Worm (Caenorhabditis elegans) whole organism, mixed stage, embryonic: Measurements from ENCODE around the gene C17H11.5.

Experiments used
- M03D4.4 ChIP-seq: sonication (generic microtip); optimal IDR thresholded peaks from 2 replicates; lab custom pipeline; 2017; ENCODE audit warnings: mild to moderate bottlenecking, missing genetic modification characterization, missing compliant biosample characterization
- bed-3 ChIP-seq: fragments of 200-800 bp; sonication (Bioruptor generic); optimal IDR thresholded peaks from 3 replicates; lab custom pipeline; 2018; ENCODE audit warnings: mild to moderate bottlenecking, missing genetic modification characterization, moderate library complexity, missing compliant biosample characterization
- blmp-1 ChIP-seq: fragments of 150-350 bp; optimal IDR thresholded peaks from 2 replicates; lab custom pipeline; 2014; ENCODE audit warnings: missing biosample characterization, missing genetic modification characterization
- ceh-39 ChIP-seq: fragments of 150-350 bp; optimal IDR thresholded peaks from 2 replicates; lab custom pipeline; 2014; ENCODE audit warnings: missing biosample characterization, missing genetic modification characterization
- ceh-43 ChIP-seq: fragments of 200-800 bp; sonication (Bioruptor generic); optimal IDR thresholded peaks from 2 replicates; lab custom pipeline; 2018; ENCODE audit warnings: mild to moderate bottlenecking, missing genetic modification characterization, moderate library complexity, missing compliant biosample characterization
- ceh-83 ChIP-seq: fragments of 200-800 bp; sonication (Bioruptor generic); optimal IDR thresholded peaks from 2 replicates; lab custom pipeline; 2018; ENCODE audit warnings: mild to moderate bottlenecking, missing genetic modification characterization, missing compliant biosample characterization
- ces-1 ChIP-seq: fragments of 150-350 bp; optimal IDR thresholded peaks from 2 replicates; lab custom pipeline; 2014; ENCODE audit warnings: missing biosample characterization, missing genetic modification reagents, missing genetic modification characterization
- cnd-1 ChIP-seq: fragments of 200-800 bp; sonication (Bioruptor generic); optimal IDR thresholded peaks from 2 replicates; lab custom pipeline; 2018; ENCODE audit warnings: mild to moderate bottlenecking, missing genetic modification characterization, missing compliant biosample characterization
- drap-1 ChIP-seq: fragments of 200-800 bp; sonication (Bioruptor generic); optimal IDR thresholded peaks from 3 replicates; lab custom pipeline; 2018; ENCODE audit warnings: mild to moderate bottlenecking, missing genetic modification characterization, missing compliant biosample characterization
- elt-1 ChIP-seq: sonication (generic microtip); optimal IDR thresholded peaks from 2 replicates; lab custom pipeline; 2017; ENCODE audit warnings: missing genetic modification characterization, mild to moderate bottlenecking, missing compliant biosample characterization, antibody characterized with exemption, moderate library complexity, borderline replicate concordance; ENCODE audit not compliant: insufficient read depth
- elt-3 ChIP-seq: fragments of 150-350 bp; optimal IDR thresholded peaks from 2 replicates; lab custom pipeline; 2014; ENCODE audit warnings: missing biosample characterization, missing genetic modification characterization
- flh-1 ChIP-seq: fragments of 200-800 bp; sonication (Bioruptor generic); optimal IDR thresholded peaks from 2 replicates; lab custom pipeline; 2018; ENCODE audit warnings: mild to moderate bottlenecking, missing genetic modification characterization, moderate library complexity, missing compliant biosample characterization
- ham-2 ChIP-seq: fragments of 200-800 bp; sonication (Bioruptor generic); optimal IDR thresholded peaks from 2 replicates; lab custom pipeline; 2018; ENCODE audit warnings: mild to moderate bottlenecking, missing genetic modification characterization, missing compliant biosample characterization
- hlh-1 ChIP-seq: fragments of 150-350 bp; optimal IDR thresholded peaks from 2 replicates; lab custom pipeline; 2014; ENCODE audit warnings: missing biosample characterization, missing genetic modification reagents, missing genetic modification characterization
- lin-13 ChIP-seq: fragments of 150-350 bp; optimal IDR thresholded peaks from 2 replicates; lab custom pipeline; 2014; ENCODE audit warnings: missing biosample characterization, missing genetic modification characterization
- lin-32 ChIP-seq: fragments of 200-800 bp; sonication (Bioruptor generic); optimal IDR thresholded peaks from 2 replicates; lab custom pipeline; 2018; ENCODE audit warnings: mild to moderate bottlenecking, missing genetic modification characterization, missing compliant biosample characterization
- lsy-2 ChIP-seq: fragments of 150-350 bp; optimal IDR thresholded peaks from 2 replicates; lab custom pipeline; 2014; ENCODE audit warnings: missing biosample characterization, missing genetic modification characterization
- mab-5 ChIP-seq: fragments of 150-350 bp; optimal IDR thresholded peaks from 2 replicates; lab custom pipeline; 2014; ENCODE audit warnings: missing biosample characterization, missing genetic modification characterization
- mep-1 ChIP-seq: fragments of 150-350 bp; optimal IDR thresholded peaks from 2 replicates; lab custom pipeline; 2017; ENCODE audit warnings: missing biosample characterization, missing genetic modification reagents, missing genetic modification characterization, inconsistent platforms
- mls-2 ChIP-seq: sonication (generic microtip); optimal IDR thresholded peaks from 2 replicates; lab custom pipeline; 2016; ENCODE audit warnings: mild to moderate bottlenecking, missing genetic modification characterization, moderate library complexity, missing compliant biosample characterization
- nhr-12 ChIP-seq: fragments of 150-350 bp; optimal IDR thresholded peaks from 2 replicates; lab custom pipeline; 2014; ENCODE audit warnings: missing biosample characterization, missing genetic modification characterization
- nhr-2 ChIP-seq: fragments of 150-350 bp; optimal IDR thresholded peaks from 2 replicates; lab custom pipeline; 2014; ENCODE audit warnings: missing biosample characterization, missing genetic modification characterization
- nhr-237 ChIP-seq: fragments of 150-350 bp; optimal IDR thresholded peaks from 2 replicates; lab custom pipeline; 2014; ENCODE audit warnings: missing biosample characterization, missing genetic modification characterization
- nhr-28 ChIP-seq: fragments of 150-350 bp; optimal IDR thresholded peaks from 2 replicates; lab custom pipeline; 2014; ENCODE audit warnings: missing biosample characterization, missing genetic modification characterization
- nhr-76 ChIP-seq: sonication (generic microtip); optimal IDR thresholded peaks from 2 replicates; lab custom pipeline; 2017; ENCODE audit warnings: missing biosample characterization, missing genetic modification characterization
- pha-4 ChIP-seq: fragments of 150-350 bp; optimal IDR thresholded peaks from 2 replicates; lab custom pipeline; 2018; ENCODE audit warnings: missing biosample characterization, missing genetic modification reagents, missing genetic modification characterization
- sem-2 ChIP-seq: fragments of 200-800 bp; sonication (Bioruptor generic); optimal IDR thresholded peaks from 2 replicates; lab custom pipeline; 2018; ENCODE audit warnings: mild to moderate bottlenecking, missing genetic modification characterization, missing compliant biosample characterization
- snpc-4 ChIP-seq: fragments of 150-350 bp; optimal IDR thresholded peaks from 2 replicates; lab custom pipeline; 2014; ENCODE audit warnings: missing biosample characterization, missing genetic modification characterization
- sptf-1 ChIP-seq: sonication (generic microtip); optimal IDR thresholded peaks from 2 replicates; lab custom pipeline; 2017; ENCODE audit warnings: mild to moderate bottlenecking, missing genetic modification characterization, moderate library complexity, missing compliant biosample characterization
- tbx-8 ChIP-seq: fragments of 200-800 bp; sonication (Bioruptor generic); optimal IDR thresholded peaks from 2 replicates; lab custom pipeline; 2018; ENCODE audit warnings: mild to moderate bottlenecking, missing genetic modification characterization, moderate library complexity, missing compliant biosample characterization
- unc-120 ChIP-seq: sonication (generic microtip); optimal IDR thresholded peaks from 2 replicates; lab custom pipeline; 2017; ENCODE audit warnings: missing genetic modification characterization, missing compliant biosample characterization; ENCODE audit not compliant: poor library complexity, severe bottlenecking
- unc-39 ChIP-seq: fragments of 150-350 bp; optimal IDR thresholded peaks from 2 replicates; lab custom pipeline; 2014; ENCODE audit warnings: missing biosample characterization, missing genetic modification characterization
- unc-62 ChIP-seq: fragments of 150-350 bp; optimal IDR thresholded peaks from 2 replicates; lab custom pipeline; 2014; ENCODE audit warnings: missing biosample characterization, missing genetic modification reagents, missing genetic modification characterization
- zip-8 ChIP-seq: fragments of 150-350 bp; optimal IDR thresholded peaks from 2 replicates; lab custom pipeline; 2014; ENCODE audit warnings: missing biosample characterization, missing genetic modification characterization
- ztf-11 ChIP-seq: fragments of 150-350 bp; optimal IDR thresholded peaks from 2 replicates; lab custom pipeline; 2014; ENCODE audit warnings: missing biosample characterization, missing genetic modification characterization

The C17H11.5 gene

ce11 chrX:8157132-8157531 is 27.8 kb downstream of the C17H11.5 start:
- TF ChIP-seq unc-62 (GFP tag; lab: Kevin White, UChicago) (peak; percentile 30), mls-2 (no peak), nhr-76 (tag; lab: Kevin White, UChicago) (no peak), nhr-28 (no peak), ham-2 (GFP tag; lab: Kevin White, UChicago) (peak; percentile 60), elt-1 (tag; lab: Kevin White, UChicago) (no peak), lin-32 (peak; percentile 38), lin-13 (peak; percentile 95), sptf-1 (peak; percentile 58), hlh-1 (peak; percentile 1), cnd-1 (peak; percentile 56), zip-8 (no peak), ceh-39 (peak; percentile 68), M03D4.4 (tag; lab: Kevin White, UChicago) (no peak), flh-1 (no peak), lsy-2 (tag; lab: Kevin White, UChicago) (peak; percentile 45), pha-4 (tag; lab: Kevin White, UChicago) (peak; percentile 46), nhr-2 (tag; lab: Kevin White, UChicago) (peak; percentile 12), nhr-12 (tag; lab: Kevin White, UChicago) (no peak), drap-1 (GFP tag; lab: Kevin White, UChicago) (no peak), nhr-237 (tag; lab: Kevin White, UChicago) (no peak), ztf-11 (peak; percentile 91), mep-1 (tag; lab: Kevin White, UChicago) (peak; percentile 94), ces-1 (GFP tag; lab: Kevin White, UChicago) (peak; percentile 18), ceh-43 (GFP tag; lab: Kevin White, UChicago) (no peak)

ce11 chrX:8156502-8156901 is 28.4 kb downstream of the C17H11.5 start:
- TF ChIP-seq ztf-11 (no peak), unc-39 (tag; lab: Kevin White, UChicago) (no peak), mab-5 (tag; lab: Kevin White, UChicago) (no peak), ceh-83 (no peak), sptf-1 (no peak), lsy-2 (tag; lab: Kevin White, UChicago) (no peak), nhr-76 (tag; lab: Kevin White, UChicago) (no peak), flh-1 (no peak), ceh-43 (GFP tag; lab: Kevin White, UChicago) (no peak), sem-2 (GFP tag; lab: Kevin White, UChicago) (no peak), elt-3 (tag; lab: Kevin White, UChicago) (no peak), bed-3 (GFP tag; lab: Kevin White, UChicago) (no peak), ceh-39 (no peak), nhr-237 (tag; lab: Kevin White, UChicago) (no peak), mls-2 (no peak), lin-32 (no peak), blmp-1 (tag; lab: Kevin White, UChicago) (no peak), unc-62 (GFP tag; lab: Kevin White, UChicago) (no peak)
- TF ChIP-seq, all 35 proteins: peak for 0

- TF ChIP-seq elt-3 (tag; lab: Kevin White, UChicago) = no peak
- peak; percentile 91 for TF ChIP-seq ceh-83
- TF ChIP-seq snpc-4 (tag; lab: Kevin White, UChicago) = no peak
- TF ChIP-seq lin-13 = peak; percentile 76
- peak; percentile 79 for TF ChIP-seq tbx-8
- no peak for TF ChIP-seq lsy-2 (tag; lab: Kevin White, UChicago)
- peak; percentile 85 for TF ChIP-seq ceh-43 (GFP tag; lab: Kevin White, UChicago)
- TF ChIP-seq mep-1 (tag; lab: Kevin White, UChicago) = peak; percentile 4
- no peak for TF ChIP-seq elt-1 (tag; lab: Kevin White, UChicago)
- TF ChIP-seq unc-120 = peak; percentile 50
- TF ChIP-seq mab-5 (tag; lab: Kevin White, UChicago) = no peak
- peak; percentile 86 for TF ChIP-seq sem-2 (GFP tag; lab: Kevin White, UChicago)
- no peak for TF ChIP-seq nhr-2 (tag; lab: Kevin White, UChicago)
- TF ChIP-seq nhr-76 (tag; lab: Kevin White, UChicago) = no peak
- peak; percentile 66 for TF ChIP-seq pha-4 (tag; lab: Kevin White, UChicago)
- no peak for TF ChIP-seq hlh-1
- TF ChIP-seq drap-1 (GFP tag; lab: Kevin White, UChicago) = peak; percentile 87
- TF ChIP-seq lin-32 = peak; percentile 71
- TF ChIP-seq ceh-39 = no peak
- TF ChIP-seq ces-1 (GFP tag; lab: Kevin White, UChicago) = peak; percentile 5
- TF ChIP-seq nhr-12 (tag; lab: Kevin White, UChicago) = no peak
- peak; percentile 65 for TF ChIP-seq flh-1
- TF ChIP-seq sptf-1 = peak; percentile 94
- no peak for TF ChIP-seq unc-39 (tag; lab: Kevin White, UChicago)
- no peak for TF ChIP-seq blmp-1 (tag; lab: Kevin White, UChicago)
- TF ChIP-seq nhr-237 (tag; lab: Kevin White, UChicago) = no peak
- peak; percentile 87 for TF ChIP-seq cnd-1
- no peak for TF ChIP-seq nhr-28
- peak; percentile 91 for TF ChIP-seq M03D4.4 (tag; lab: Kevin White, UChicago)
- TF ChIP-seq ham-2 (GFP tag; lab: Kevin White, UChicago) = peak; percentile 67
- TF ChIP-seq unc-62 (GFP tag; lab: Kevin White, UChicago) = no peak
- peak; percentile 19 for TF ChIP-seq ztf-11
- TF ChIP-seq zip-8 = no peak
- peak; percentile 85 for TF ChIP-seq bed-3 (GFP tag; lab: Kevin White, UChicago)
- TF ChIP-seq mls-2 = peak; percentile 92
These were observed 29.0 kb downstream of the C17H11.5 start for ce11 chrX:8155969-8156368.
